Worm (Caenorhabditis elegans): ENCODE results near the gene Y39G8B.9.

- no peak for TF ChIP-seq him-1 (tag; optimal IDR thresholded peaks at IDR 0.05)
- TF ChIP-seq W03F9.2 (tag; optimal IDR thresholded peaks at IDR 0.05): no peak
- no peak for TF ChIP-seq dao-5 (tag; optimal IDR thresholded peaks at IDR 0.05)
These were observed 37.7 kb downstream of the Y39G8B.9 start for ce11 chrII:14018887-14019286.

Measured in whole organism, L4/young adult.